Fruit fly (Drosophila melanogaster): ENCODE data around the gene Xrp1.

Xrp1 gene

dm6 chr3R:18910336-18910735 is 4.4 kb upstream of the Xrp1 start (continued):
- TF ChIP-seq CG11723 (GFP tag; optimal IDR thresholded peaks at IDR 0.05) (no peak), onecut (GFP tag; IDR thresholded peaks at IDR 0.05) (peak; percentile 64), z (GFP tag; IDR thresholded peaks at IDR 0.05) (no peak), CG3407 (GFP tag; optimal IDR thresholded peaks at IDR 0.05) (no peak), unc-4 (GFP tag; IDR thresholded peaks at IDR 0.05; ENCODE audit: partially characterized antibody) (no peak), CG7786 (GFP tag; optimal IDR thresholded peaks at IDR 0.05) (no peak), gt (GFP tag; IDR thresholded peaks at IDR 0.05) (no peak), Med (GFP tag) (peak; percentile 13), sima (GFP tag; optimal IDR thresholded peaks at IDR 0.05) (no peak), CG7372 (GFP tag; IDR thresholded peaks at IDR 0.05) (no peak), CG1603 (tag; optimal IDR thresholded peaks at IDR 0.05) (no peak), Hr78 (GFP tag; optimal IDR thresholded peaks at IDR 0.05) (no peak), CG34422 (GFP tag; IDR thresholded peaks at IDR 0.05) (no peak), ttk (GFP tag; IDR thresholded peaks at IDR 0.05) (peak; percentile 33; the same call in 1 of the 2 replicates), CG5245 (GFP tag; optimal IDR thresholded peaks at IDR 0.05) (no peak), kay (GFP tag; optimal IDR thresholded peaks at IDR 0.05) (no peak), Sin3A (optimal IDR thresholded peaks at IDR 0.05) (no peak), CG1602 (GFP tag; optimal IDR thresholded peaks at IDR 0.05) (no peak), prd (optimal IDR thresholded peaks at IDR 0.05) (no peak), prd (GFP tag; IDR thresholded peaks at IDR 0.05) (no peak), CG11085 (GFP tag; IDR thresholded peaks at IDR 0.05) (no peak), grau (tag; optimal IDR thresholded peaks at IDR 0.05) (no peak), Trl (optimal IDR thresholded peaks at IDR 0.05) (no peak), Trl (GFP tag; optimal IDR thresholded peaks at IDR 0.05) (no peak), luna (GFP tag; optimal IDR thresholded peaks at IDR 0.05) (no peak), Drgx (GFP tag; IDR thresholded peaks at IDR 0.05) (no peak), nerfin-1 (tag; optimal IDR thresholded peaks at IDR 0.05) (peak; percentile 20), CG17328 (GFP tag; IDR thresholded peaks at IDR 0.05) (0 out of 2 replicates have a peak, but pooled peaks have one; percentile 18), abd-A (tag; optimal IDR thresholded peaks at IDR 0.05) (peak; percentile 11), esg (GFP tag; conservative IDR thresholded peaks at IDR 0.05) (no peak), slou (GFP tag; optimal IDR thresholded peaks at IDR 0.05) (no peak), CG13894 (tag; optimal IDR thresholded peaks at IDR 0.05) (no peak), Pdp1 (GFP tag; optimal IDR thresholded peaks at IDR 0.05) (peak in 1 of 2 experiments; percentile 89), bcd (GFP tag; optimal IDR thresholded peaks at IDR 0.05) (no peak), CG18011 (GFP tag; optimal IDR thresholded peaks at IDR 0.05) (no peak), CG8290 (GFP tag; optimal IDR thresholded peaks at IDR 0.05) (no peak), CG8290 (tag; optimal IDR thresholded peaks at IDR 0.05) (peak in 1 of 2 experiments; percentile 21), CG1529 (GFP tag; optimal IDR thresholded peaks at IDR 0.05) (no peak), h (optimal IDR thresholded peaks at IDR 0.05) (no peak), slbo (GFP tag; IDR thresholded peaks at IDR 0.05) (no peak), stc (GFP tag; IDR thresholded peaks at IDR 0.05) (no peak; the same call in 1 of the 2 replicates), Ssrp (tag; optimal IDR thresholded peaks at IDR 0.05) (no peak), CG12659 (GFP tag; optimal IDR thresholded peaks at IDR 0.05) (no peak), CG7271 (tag; optimal IDR thresholded peaks at IDR 0.05) (no peak), sr (GFP tag; IDR thresholded peaks at IDR 0.05) (peak; percentile 49; the same call in 2 of the 3 replicates), CG17568 (GFP tag; optimal IDR thresholded peaks at IDR 0.05) (no peak), CG10274 (GFP tag; optimal IDR thresholded peaks at IDR 0.05) (no peak), ERR (GFP tag; optimal IDR thresholded peaks at IDR 0.05) (peak; percentile 44), CG2129 (GFP tag; IDR thresholded peaks at IDR 0.05; ENCODE audit: partially characterized antibody) (no peak), Spps (tag; optimal IDR thresholded peaks at IDR 0.05) (no peak), CG18599 (GFP tag; optimal IDR thresholded peaks at IDR 0.05) (no peak), CoRest (tag; optimal IDR thresholded peaks at IDR 0.05) (no peak), fd102C (GFP tag; optimal IDR thresholded peaks at IDR 0.05) (no peak)

Data from whole organism, embryonic.